Fruit fly (Drosophila melanogaster): ENCODE measurements around the gene CG6607.

DNA sequence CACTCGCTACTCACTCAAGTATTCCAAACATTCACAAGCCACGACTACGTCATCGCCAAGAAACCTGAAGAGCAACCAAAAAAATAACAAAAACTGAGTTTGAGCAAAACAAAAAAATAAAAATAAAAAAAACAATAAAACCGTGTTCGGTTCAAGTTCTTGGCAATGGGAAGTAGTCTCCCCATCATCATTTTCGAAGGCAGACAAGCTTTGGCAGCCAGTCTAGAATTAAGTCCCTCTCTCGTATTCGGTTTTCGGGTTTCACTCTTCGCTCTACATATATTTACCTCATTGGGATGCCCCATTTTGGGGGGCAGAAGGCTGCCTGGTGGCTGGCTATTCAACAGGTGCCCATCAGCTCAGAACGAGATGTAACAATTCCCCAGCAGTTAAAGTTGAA is 22.0 kb downstream of the CG6607 start:
- TF ChIP-seq insv (optimal IDR thresholded peaks at IDR 0.05) (no peak), psq (optimal IDR thresholded peaks at IDR 0.05) (no peak), h (optimal IDR thresholded peaks at IDR 0.05) (no peak), Myc (optimal IDR thresholded peaks at IDR 0.05) (no peak), ttk (optimal IDR thresholded peaks at IDR 0.05) (no peak), Sin3A (optimal IDR thresholded peaks at IDR 0.05) (no peak)
